Fruit fly (Drosophila melanogaster): ENCODE measurements around the gene noi.

Gene noi

DNA sequence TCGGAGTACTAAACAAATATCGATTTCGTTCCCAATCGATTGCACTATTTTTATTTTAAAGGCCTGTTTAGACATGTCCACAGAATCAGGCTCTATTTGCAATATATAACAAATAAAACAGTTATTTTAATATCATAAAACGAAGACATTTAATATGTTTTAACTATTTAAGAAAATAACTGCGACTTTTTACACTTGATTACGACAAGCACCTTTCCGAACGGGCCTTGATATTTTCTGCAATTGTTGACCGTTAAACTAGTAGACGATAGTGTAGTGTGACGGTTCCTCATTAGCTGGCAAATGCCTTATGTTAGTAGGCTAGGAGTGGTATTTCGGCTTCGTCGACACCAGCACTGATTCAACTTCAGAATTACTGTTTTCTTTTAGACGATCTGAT lies 22.7 kb downstream of the noi start, which contains the start of the genes CG2931 and Rheb (continued):
- TF ChIP-seq insv (GFP tag; optimal IDR thresholded peaks at IDR 0.05) (peak in 1 of 2 experiments; percentile 59), CG4617 (GFP tag; optimal IDR thresholded peaks at IDR 0.05; ENCODE audit: borderline replicate concordance) (peak; percentile 87), amos (GFP tag; IDR thresholded peaks at IDR 0.05; ENCODE audit: partially characterized antibody) (peak; percentile 76), ac (GFP tag; optimal IDR thresholded peaks at IDR 0.05) (no peak), aop (GFP tag; IDR thresholded peaks at IDR 0.05) (no peak), Hsf (GFP tag; optimal IDR thresholded peaks at IDR 0.05) (peak; percentile 65), pum (GFP tag; optimal IDR thresholded peaks at IDR 0.05) (peak; percentile 53), CG13296 (GFP tag; optimal IDR thresholded peaks at IDR 0.05) (peak; percentile 23), CG9727 (GFP tag; optimal IDR thresholded peaks at IDR 0.05) (peak; percentile 67), CG10543 (GFP tag; optimal IDR thresholded peaks at IDR 0.05) (peak; percentile 49), CG18262 (tag; optimal IDR thresholded peaks at IDR 0.05) (peak; percentile 57), CG9817 (tag; optimal IDR thresholded peaks at IDR 0.05) (peak; percentile 76), CG18599 (GFP tag; optimal IDR thresholded peaks at IDR 0.05) (peak; percentile 37), NK7.1 (GFP tag; optimal IDR thresholded peaks at IDR 0.05) (no peak), YL-1 (GFP tag; optimal IDR thresholded peaks at IDR 0.05) (peak; percentile 87), CG4730 (GFP tag; IDR thresholded peaks at IDR 0.05) (peak; percentile 31; the same call in 1 of the 2 replicates), CG7786 (GFP tag; optimal IDR thresholded peaks at IDR 0.05) (peak; percentile 19), Usf (GFP tag; optimal IDR thresholded peaks at IDR 0.05) (no peak), Ets65A (GFP tag) (peak; percentile 94), CG1647 (GFP tag; optimal IDR thresholded peaks at IDR 0.05) (peak; percentile 63), esg (GFP tag; conservative IDR thresholded peaks at IDR 0.05) (peak; percentile 71), Kr (GFP tag; optimal IDR thresholded peaks at IDR 0.05) (no peak), gcm (GFP tag; optimal IDR thresholded peaks at IDR 0.05) (peak; percentile 46), pfk (GFP tag; optimal IDR thresholded peaks at IDR 0.05) (no peak), fd3F (GFP tag; optimal IDR thresholded peaks at IDR 0.05) (peak; percentile 55), CG6689 (GFP tag; IDR thresholded peaks at IDR 0.05) (peak; percentile 69), CG3065 (GFP tag; optimal IDR thresholded peaks at IDR 0.05) (no peak), CG6813 (GFP tag; optimal IDR thresholded peaks at IDR 0.05) (no peak), wor (GFP tag; IDR thresholded peaks at IDR 0.05) (no peak), pita (GFP tag; optimal IDR thresholded peaks at IDR 0.05) (no peak), CG1792 (GFP tag; optimal IDR thresholded peaks at IDR 0.05) (no peak), fd96Cb (tag; optimal IDR thresholded peaks at IDR 0.05) (peak; percentile 48), sqz (GFP tag; optimal IDR thresholded peaks at IDR 0.05) (no peak), CG32767 (GFP tag; IDR thresholded peaks at IDR 0.05) (0 out of 2 replicates have a peak, but pooled peaks have one; percentile 18), dati (GFP tag; IDR thresholded peaks at IDR 0.05) (no peak), CG6654 (GFP tag; optimal IDR thresholded peaks at IDR 0.05) (no peak), Dbx (GFP tag; IDR thresholded peaks at IDR 0.05) (peak; percentile 73; the same call in 2 of the 3 replicates), CG18764 (GFP tag; optimal IDR thresholded peaks at IDR 0.05) (peak; percentile 62), zen (tag; optimal IDR thresholded peaks at IDR 0.05) (peak; percentile 62), nau (GFP tag; optimal IDR thresholded peaks at IDR 0.05) (peak; percentile 6), CG4820 (GFP tag; optimal IDR thresholded peaks at IDR 0.05) (peak; percentile 61), CG15601 (tag; optimal IDR thresholded peaks at IDR 0.05) (peak; percentile 71), Doc3 (GFP tag; IDR thresholded peaks at IDR 0.05; ENCODE audit: partially characterized antibody) (peak; percentile 79), CG2199 (GFP tag; IDR thresholded peaks at IDR 0.05) (0 out of 3 replicates have a peak, but pooled peaks have one; percentile 12), maf-S (GFP tag; optimal IDR thresholded peaks at IDR 0.05) (peak; percentile 53), sens (GFP tag) (peak; percentile 93), Pdp1 (GFP tag; optimal IDR thresholded peaks at IDR 0.05) (peak; percentile 44 to 67), CG2120 (GFP tag; optimal IDR thresholded peaks at IDR 0.05) (peak; percentile 83), Mrtf (GFP tag; IDR thresholded peaks at IDR 0.05) (no peak), lmd (GFP tag; IDR thresholded peaks at IDR 0.05) (peak; percentile 63), CG11504 (tag; optimal IDR thresholded peaks at IDR 0.05) (no peak)

Data from whole organism, embryonic.